Fruit fly (Drosophila melanogaster) whole organism, embryonic: ENCODE results near the gene CG11970.

Source experiments
- Antp ChIP-seq: fragments of 200-800 bp; sonication (Bioruptor generic); optimal IDR thresholded peaks from 3 replicates; lab custom pipeline; 2016; ENCODE audit warnings: missing biosample characterization, missing genetic modification characterization
- Awh ChIP-seq: fragments of 200-800 bp; sonication (Bioruptor generic); IDR thresholded peaks from 2 replicates; pipeline ENCODE4, ENCODE4 v1.3.6; 2022; ENCODE audit warnings: missing biosample characterization, missing genetic modification characterization
- B-H2 ChIP-seq: fragments of 200-800 bp; sonication (Bioruptor generic); optimal IDR thresholded peaks from 2 replicates; lab custom pipeline; 2018; ENCODE audit warnings: missing biosample characterization, mild to moderate bottlenecking, missing genetic modification characterization
- CG10274 ChIP-seq: fragments of 200-800 bp; sonication (Bioruptor generic); optimal IDR thresholded peaks from 3 replicates; lab custom pipeline; 2017; ENCODE audit warnings: missing biosample characterization, mild to moderate bottlenecking, missing genetic modification characterization
- CG10654 ChIP-seq: fragments of 200-800 bp; sonication (Bioruptor generic); optimal IDR thresholded peaks from 2 replicates; lab custom pipeline; 2016; ENCODE audit warnings: missing biosample characterization, missing genetic modification characterization
- CG12659 ChIP-seq: fragments of 200-800 bp; sonication (Bioruptor generic); optimal IDR thresholded peaks from 3 replicates; lab custom pipeline; 2017; ENCODE audit warnings: mild to moderate bottlenecking, missing biosample characterization, missing genetic modification reagents, missing genetic modification characterization
- CG13287 ChIP-seq: fragments of 200-800 bp; sonication (Bioruptor generic); IDR thresholded peaks from 2 replicates; pipeline ENCODE4 v1.3.6; 2022; ENCODE audit warnings: missing biosample characterization, missing genetic modification characterization; ENCODE audit not compliant: partially characterized antibody
- CG14667 ChIP-seq: fragments of 200-800 bp; sonication (Bioruptor generic); IDR thresholded peaks from 2 replicates; pipeline ENCODE4 v1.3.6; 2022; ENCODE audit warnings: missing biosample characterization, missing genetic modification characterization
- CG17829 ChIP-seq: fragments of 200-800 bp; optimal IDR thresholded peaks from 2 replicates; lab custom pipeline; 2019; ENCODE audit warnings: missing biosample characterization, mild to moderate bottlenecking, missing genetic modification characterization, moderate library complexity
- CG2116 ChIP-seq: fragments of 200-800 bp; sonication (Bioruptor generic); optimal IDR thresholded peaks from 3 replicates; lab custom pipeline; 2018; ENCODE audit warnings: missing biosample characterization, mild to moderate bottlenecking, missing genetic modification characterization
- CG2129 ChIP-seq: fragments of 200-800 bp; sonication (Bioruptor generic); IDR thresholded peaks from 2 replicates; pipeline ENCODE4 v1.3.6; 2022; ENCODE audit warnings: missing biosample characterization, missing genetic modification characterization; ENCODE audit not compliant: partially characterized antibody
- CG30403 ChIP-seq: fragments of 200-800 bp; sonication (Bioruptor generic); optimal IDR thresholded peaks from 3 replicates; lab custom pipeline; 2016; ENCODE audit warnings: missing biosample characterization, missing genetic modification characterization
- CG31388 ChIP-seq: fragments of 200-800 bp; sonication (Bioruptor generic); optimal IDR thresholded peaks from 2 replicates; lab custom pipeline; 2016; ENCODE audit warnings: missing biosample characterization, missing genetic modification characterization
- CG4328 ChIP-seq: fragments of 200-800 bp; sonication (Bioruptor generic); optimal IDR thresholded peaks from 3 replicates; lab custom pipeline; 2017; ENCODE audit warnings: missing biosample characterization, missing genetic modification reagents, missing genetic modification characterization
- CG4617 ChIP-seq: fragments of 200-800 bp; sonication (Bioruptor generic); optimal IDR thresholded peaks from 3 replicates; lab custom pipeline; 2016; ENCODE audit warnings: missing biosample characterization, missing genetic modification characterization, borderline replicate concordance
- CG8290 ChIP-seq, 3 experiments: fragments of 200-800 bp; sonication (Bioruptor generic); optimal IDR thresholded peaks; 2 replicates each; lab custom pipeline; 2016 to 2019; ENCODE audit warnings: missing biosample characterization in 3 of 3, missing genetic modification characterization in 3 of 3, mild to moderate bottlenecking in 2 of 3, moderate library complexity in 1 of 3
- CG8924 ChIP-seq: fragments of 200-800 bp; optimal IDR thresholded peaks from 3 replicates; lab custom pipeline; 2019; ENCODE audit warnings: missing biosample characterization, mild to moderate bottlenecking, missing genetic modification characterization, moderate library complexity
- CG9609 ChIP-seq: fragments of 200-800 bp; sonication (Bioruptor generic); optimal IDR thresholded peaks from 3 replicates; lab custom pipeline; 2016; ENCODE audit warnings: missing biosample characterization, missing genetic modification characterization
- CG9727 ChIP-seq: fragments of 200-800 bp; sonication (Bioruptor generic); optimal IDR thresholded peaks from 3 replicates; lab custom pipeline; 2017; ENCODE audit warnings: missing biosample characterization, mild to moderate bottlenecking, missing genetic modification characterization
- CG9932 ChIP-seq: fragments of 200-800 bp; sonication (Bioruptor generic); IDR thresholded peaks from 2 replicates; pipeline ENCODE4 v1.3.6; 2022; ENCODE audit warnings: missing biosample characterization, missing genetic modification characterization
- CHES-1-like ChIP-seq: fragments of 200-800 bp; sonication (Bioruptor generic); optimal IDR thresholded peaks from 2 replicates; lab custom pipeline; 2016; ENCODE audit warnings: missing biosample characterization, missing genetic modification characterization
- Camta ChIP-seq: fragments of 200-800 bp; sonication (Bioruptor generic); optimal IDR thresholded peaks from 2 replicates; lab custom pipeline; 2016; ENCODE audit warnings: missing biosample characterization, missing genetic modification characterization
- Dp ChIP-seq: fragments of 200-800 bp; sonication (Bioruptor generic); optimal IDR thresholded peaks from 2 replicates; lab custom pipeline; 2018; ENCODE audit warnings: missing biosample characterization, mild to moderate bottlenecking, missing genetic modification characterization, moderate library complexity
- Hsf ChIP-seq: fragments of 200-800 bp; sonication (Bioruptor generic); optimal IDR thresholded peaks from 3 replicates; lab custom pipeline; 2016; ENCODE audit warnings: missing biosample characterization, missing genetic modification characterization
- Lpt ChIP-seq: fragments of >200 bp; optimal IDR thresholded peaks from 2 replicates; lab custom pipeline; 2018; ENCODE audit warnings: missing biosample characterization, missing genetic modification characterization
- NC2β ChIP-seq: fragments of 200-800 bp; sonication (Bioruptor generic); optimal IDR thresholded peaks from 2 replicates; lab custom pipeline; 2016; ENCODE audit warnings: missing biosample characterization, missing genetic modification characterization
- NFAT ChIP-seq: fragments of 200-800 bp; sonication (Bioruptor generic); IDR thresholded peaks from 2 replicates; pipeline ENCODE4 v1.3.6; 2022; ENCODE audit warnings: missing biosample characterization, missing genetic modification characterization
- Nf-YA ChIP-seq: fragments of 200-800 bp; sonication (Bioruptor generic); IDR thresholded peaks from 2 replicates; pipeline ENCODE4 v1.3.6; 2022; ENCODE audit warnings: missing biosample characterization, missing genetic modification characterization
- Nf-YC ChIP-seq: fragments of 200-800 bp; optimal IDR thresholded peaks from 3 replicates; lab custom pipeline; 2019; ENCODE audit warnings: missing biosample characterization, mild to moderate bottlenecking, missing genetic modification characterization, moderate library complexity
- Oli ChIP-seq: fragments of 200-800 bp; sonication (Bioruptor generic); optimal IDR thresholded peaks from 2 replicates; lab custom pipeline; 2018; ENCODE audit warnings: missing biosample characterization, mild to moderate bottlenecking, missing genetic modification characterization, moderate library complexity
- Rfx ChIP-seq: fragments of 200-800 bp; sonication (Bioruptor generic); IDR thresholded peaks from 2 replicates; pipeline ENCODE4 v1.3.6; 2022; ENCODE audit warnings: missing biosample characterization, missing genetic modification characterization
- Sry-δ ChIP-seq: fragments of 200-800 bp; sonication (Bioruptor generic); optimal IDR thresholded peaks from 2 replicates; lab custom pipeline; 2016; ENCODE audit warnings: missing biosample characterization, missing genetic modification characterization
- Tbp ChIP-seq: fragments of >200 bp; optimal IDR thresholded peaks from 2 replicates; lab custom pipeline; 2018; ENCODE audit warnings: missing biosample characterization, missing genetic modification characterization
- Usf ChIP-seq: fragments of 200-800 bp; sonication (Bioruptor generic); optimal IDR thresholded peaks from 2 replicates; lab custom pipeline; 2017; ENCODE audit warnings: missing genotype, missing biosample characterization, missing genetic modification characterization
- Xbp1 ChIP-seq: fragments of 200-800 bp; sonication (Bioruptor generic); optimal IDR thresholded peaks from 3 replicates; lab custom pipeline; 2016; ENCODE audit warnings: missing biosample characterization, mild to moderate bottlenecking, missing genetic modification characterization
- crc ChIP-seq: fragments of 200-800 bp; sonication (Bioruptor generic); optimal IDR thresholded peaks from 2 replicates; lab custom pipeline; 2016; ENCODE audit warnings: missing biosample characterization, missing genetic modification characterization
- cwo ChIP-seq: fragments of 200-800 bp; sonication (Bioruptor generic); optimal IDR thresholded peaks from 3 replicates; lab custom pipeline; 2017; ENCODE audit warnings: missing biosample characterization, missing genetic modification characterization, mild to moderate bottlenecking, moderate library complexity, missing genetic modification reagents
- dm ChIP-seq: fragments of 200-800 bp; sonication (Bioruptor generic); optimal IDR thresholded peaks from 3 replicates; lab custom pipeline; 2016; ENCODE audit warnings: missing biosample characterization, missing genetic modification characterization
- dmrt11E ChIP-seq: fragments of 200-800 bp; sonication (Bioruptor generic); optimal IDR thresholded peaks from 3 replicates; lab custom pipeline; 2018; ENCODE audit warnings: missing biosample characterization, mild to moderate bottlenecking, missing genetic modification characterization, moderate library complexity
- fu2 ChIP-seq: fragments of 200-800 bp; sonication (Bioruptor generic); optimal IDR thresholded peaks from 2 replicates; lab custom pipeline; 2016; ENCODE audit warnings: missing biosample characterization, missing genetic modification characterization
- gce ChIP-seq: fragments of 200-800 bp; sonication (Bioruptor generic); IDR thresholded peaks from 3 replicates; pipeline ENCODE4 v1.3.6; 2022; ENCODE audit warnings: missing biosample characterization, missing genetic modification characterization
- h ChIP-seq: fragments of >200 bp; optimal IDR thresholded peaks from 2 replicates; lab custom pipeline; 2017
- ind ChIP-seq: fragments of 200-800 bp; sonication (Bioruptor generic); optimal IDR thresholded peaks from 3 replicates; lab custom pipeline; 2016; ENCODE audit warnings: missing biosample characterization, missing genetic modification characterization
- inv ChIP-seq: fragments of 200-800 bp; sonication (Bioruptor generic); IDR thresholded peaks from 2 replicates; pipeline ENCODE4 v1.3.6; 2022; ENCODE audit warnings: missing biosample characterization, missing genetic modification characterization; ENCODE audit not compliant: partially characterized antibody
- odd ChIP-seq: fragments of 200-800 bp; sonication (Bioruptor generic); optimal IDR thresholded peaks from 2 replicates; lab custom pipeline; 2017; ENCODE audit warnings: missing biosample characterization, mild to moderate bottlenecking, missing genetic modification characterization
- peb ChIP-seq: fragments of 200-800 bp; sonication (Bioruptor generic); IDR thresholded peaks from 2 replicates; pipeline ENCODE4 v1.3.6; 2022; ENCODE audit warnings: missing biosample characterization, missing genetic modification characterization
- pum ChIP-seq: fragments of 200-800 bp; sonication (Bioruptor generic); optimal IDR thresholded peaks from 2 replicates; lab custom pipeline; 2016; ENCODE audit warnings: missing biosample characterization, missing genetic modification characterization
- row ChIP-seq: fragments of 200-800 bp; sonication (Bioruptor generic); IDR thresholded peaks from 3 replicates; pipeline ENCODE4 v1.3.6; 2022; ENCODE audit warnings: missing biosample characterization, missing genetic modification characterization
- sens ChIP-seq: fragments of 200-800 bp; sonication (Bioruptor generic); peaks from one replicate; lab custom pipeline; 2016; ENCODE audit warnings: missing biosample characterization, missing genetic modification characterization
- vfl ChIP-seq: fragments of 200-800 bp; sonication (Bioruptor generic); optimal IDR thresholded peaks from 2 replicates; lab custom pipeline; 2016; ENCODE audit warnings: missing biosample characterization, missing genetic modification characterization
- vvl ChIP-seq: fragments of 200-800 bp; sonication (Bioruptor generic); IDR thresholded peaks from 2 replicates; pipeline ENCODE4 v1.3.6; 2022; ENCODE audit warnings: missing biosample characterization, missing genetic modification characterization

The CG11970 gene

DNA sequence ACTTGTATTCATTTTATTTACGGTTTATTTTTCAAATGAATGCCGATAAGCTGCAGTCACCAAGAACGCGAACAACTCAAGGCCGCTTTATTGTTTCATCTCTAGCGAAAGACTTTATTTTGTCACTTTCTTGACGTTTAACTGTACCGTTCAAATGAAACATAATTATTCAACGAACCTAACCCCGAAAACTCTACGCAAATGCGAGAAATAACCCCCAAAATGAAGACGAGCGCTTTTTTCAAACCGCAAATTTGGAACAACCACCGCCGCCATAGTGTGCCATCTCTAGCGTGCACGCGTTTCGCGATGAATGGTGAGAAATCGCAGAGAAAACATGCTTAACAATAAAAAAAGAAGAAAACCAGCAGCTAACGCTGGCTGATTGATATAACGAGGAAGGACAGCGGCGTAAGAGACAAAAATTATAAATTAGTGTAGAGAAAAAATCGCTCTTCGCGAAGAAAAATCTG lies at the start of gene CG11970 (continued):
- TF ChIP-seq Oli (tag; lab: Kevin White, UChicago) = no peak
- TF ChIP-seq CG4617 = peak; percentile 69
- no peak for TF ChIP-seq peb (GFP tag; lab: Robert Waterston, UW)
- TF ChIP-seq gce (GFP tag; lab: Robert Waterston, UW) = no peak
- 0 out of 2 replicates have a peak, but pooled peaks have one; percentile 10 for TF ChIP-seq CG2129 (GFP tag; lab: Robert Waterston, UW)
- TF ChIP-seq Sry-δ (GFP tag; lab: Kevin White, UChicago) = peak; percentile 92
- peak; percentile 32 for TF ChIP-seq Camta
- TF ChIP-seq fu2 = peak; percentile 32
- peak; percentile 84 for TF ChIP-seq sens (GFP tag; lab: Kevin White, UChicago)
- no peak for TF ChIP-seq Tbp (GFP tag; lab: Kevin White, UChicago)
- no peak for TF ChIP-seq h
- TF ChIP-seq ind (GFP tag; lab: Kevin White, UChicago) = peak; percentile 55
- TF ChIP-seq CG2116 (GFP tag; lab: Kevin White, UChicago) = peak; percentile 41
- TF ChIP-seq CG17829 = peak; percentile 26
- TF ChIP-seq CHES-1-like (GFP tag; lab: Kevin White, UChicago) = peak; percentile 35
- peak; percentile 73 for TF ChIP-seq Dp (GFP tag; lab: Kevin White, UChicago)
- peak; percentile 11 for TF ChIP-seq CG8924
- peak; percentile 76 for TF ChIP-seq row (GFP tag; lab: Robert Waterston, UW)
- TF ChIP-seq Lpt (GFP tag; lab: Kevin White, UChicago) = no peak
- TF ChIP-seq Usf (GFP tag; lab: Kevin White, UChicago) = no peak
- TF ChIP-seq Rfx (GFP tag; lab: Robert Waterston, UW) = peak; percentile 56; the same call in 1 of the 2 replicates
- peak; percentile 9 for TF ChIP-seq Xbp1 (GFP tag; lab: Kevin White, UChicago)
- no peak for TF ChIP-seq odd (GFP tag; lab: Kevin White, UChicago)
- TF ChIP-seq dmrt11E (tag; lab: Kevin White, UChicago) = peak; percentile 22
- TF ChIP-seq Antp = peak; percentile 45
- no peak for TF ChIP-seq Nf-YA (GFP tag; lab: Robert Waterston, UW)
- TF ChIP-seq crc (GFP tag; lab: Kevin White, UChicago) = peak; percentile 26
- TF ChIP-seq NFAT (GFP tag; lab: Robert Waterston, UW) = peak; percentile 48; the same call in 1 of the 2 replicates
- TF ChIP-seq cwo = no peak
- TF ChIP-seq inv (GFP tag; lab: Robert Waterston, UW) = peak; percentile 48
- TF ChIP-seq CG10654 = peak; percentile 17
- TF ChIP-seq CG14667 = no peak
- TF ChIP-seq Awh = no peak
- TF ChIP-seq CG9609 (GFP tag; lab: Kevin White, UChicago) = peak; percentile 42
- no peak for TF ChIP-seq CG8290 (GFP tag; optimal IDR thresholded peaks at IDR 0.05; lab: Kevin White, UChicago)
- TF ChIP-seq CG8290 (tag; optimal IDR thresholded peaks at IDR 0.05; lab: Kevin White, UChicago) = no peak
- peak; percentile 21 for TF ChIP-seq pum
- TF ChIP-seq CG9932 (GFP tag; lab: Robert Waterston, UW) = peak; percentile 72
- TF ChIP-seq dm (GFP tag; lab: Kevin White, UChicago) = peak; percentile 61
- TF ChIP-seq CG13287 (GFP tag; lab: Robert Waterston, UW) = peak; percentile 63
- peak; percentile 49 for TF ChIP-seq CG9727 (GFP tag; lab: Kevin White, UChicago)
- no peak for TF ChIP-seq B-H2 (GFP tag; lab: Kevin White, UChicago)
- TF ChIP-seq vvl = peak; percentile 22; the same call in 1 of the 2 replicates
- TF ChIP-seq CG31388 (GFP tag; lab: Kevin White, UChicago) = no peak
- TF ChIP-seq CG4328 (GFP tag; lab: Kevin White, UChicago) = peak; percentile 21
- peak; percentile 34 for TF ChIP-seq Hsf (GFP tag; lab: Kevin White, UChicago)
- no peak for TF ChIP-seq CG10274 (GFP tag; lab: Kevin White, UChicago)
- TF ChIP-seq vfl = peak; percentile 18
- TF ChIP-seq CG30403 = peak; percentile 67
- TF ChIP-seq Nf-YC (tag; lab: Kevin White, UChicago) = peak; percentile 44
- TF ChIP-seq NC2β (GFP tag; lab: Kevin White, UChicago) = peak; percentile 11
- TF ChIP-seq CG12659 (GFP tag; lab: Kevin White, UChicago) = peak; percentile 30
